Worm (Caenorhabditis elegans): Measurements from ENCODE around the gene Y53C12B.1.

- no peak for TF ChIP-seq sea-1 (GFP tag; conservative IDR thresholded peaks at IDR 0.05)
- TF ChIP-seq ama-1 (optimal IDR thresholded peaks at IDR 0.05), result no peak
- no peak for TF ChIP-seq scrt-1 (GFP tag; IDR thresholded peaks at IDR 0.05)
- TF ChIP-seq ceh-13 (GFP tag; optimal IDR thresholded peaks at IDR 0.05), result no peak
- no peak for TF ChIP-seq flt-1 (GFP tag; IDR thresholded peaks at IDR 0.05)
- TF ChIP-seq tra-4 (tag; optimal IDR thresholded peaks at IDR 0.05), result no peak
- TF ChIP-seq hmbx-1 (tag; optimal IDR thresholded peaks at IDR 0.05), result no peak
- TF ChIP-seq F13C5.2 (tag; optimal IDR thresholded peaks at IDR 0.05), result no peak
- no peak for TF ChIP-seq tbx-37 (GFP tag; conservative IDR thresholded peaks at IDR 0.05)
- no peak for TF ChIP-seq ets-7 (tag; optimal IDR thresholded peaks at IDR 0.05)
Observed at ce11 chrII:9786215-9786614, 40.3 kb upstream of the Y53C12B.1 start.
